Worm (Caenorhabditis elegans) whole organism, young adult: ENCODE results near the gene pqn-39.

Experiments used
- F57C9.4 ChIP-seq: sonication (generic microtip); optimal IDR thresholded peaks from 2 replicates; lab custom pipeline; 2017; ENCODE audit warnings: mild to moderate bottlenecking, missing genetic modification characterization, missing compliant biosample characterization
- dpl-1 ChIP-seq: fragments of 150-350 bp; optimal IDR thresholded peaks from 2 replicates; lab custom pipeline; 2014; ENCODE audit warnings: missing biosample characterization, missing genetic modification reagents, missing genetic modification characterization
- egl-44 ChIP-seq: fragments of 200-800 bp; sonication (Bioruptor generic); IDR thresholded peaks from 2 replicates; pipeline ENCODE4 v1.3.6; 2022; ENCODE audit warnings: missing genetic modification reagents, missing genetic modification characterization, missing compliant biosample characterization
- him-1 ChIP-seq: sonication (generic microtip); optimal IDR thresholded peaks from 2 replicates; lab custom pipeline; 2016; ENCODE audit warnings: missing genotype, missing genetic modification reagents, missing genetic modification characterization, missing compliant biosample characterization
- hmg-20 ChIP-seq: fragments of 200-800 bp; sonication (Bioruptor generic); IDR thresholded peaks from 2 replicates; pipeline ENCODE4 v1.3.6; 2022; ENCODE audit warnings: missing genetic modification reagents, missing genetic modification characterization, missing compliant biosample characterization
- let-607 ChIP-seq, 2 experiments: fragments of 200-800 bp in 1 of 2; sonication (Bioruptor generic) in 1 of 2; sonication (generic microtip) in 1 of 2; optimal IDR thresholded peaks; 2 replicates each; lab custom pipeline; 2016 to 2018; ENCODE audit warnings: mild to moderate bottlenecking in 2 of 2, missing compliant biosample characterization in 2 of 2, missing genetic modification characterization in 2 of 2, moderate library complexity in 2 of 2, missing genotype in 1 of 2
- lsy-27 ChIP-seq: sonication (generic microtip); optimal IDR thresholded peaks from 2 replicates; lab custom pipeline; 2017; ENCODE audit warnings: missing genetic modification characterization, mild to moderate bottlenecking, missing compliant biosample characterization, antibody characterized with exemption, missing genotype, borderline replicate concordance; ENCODE audit not compliant: insufficient read depth
- madf-8 ChIP-seq: fragments of 200-800 bp; sonication (Bioruptor generic); conservative IDR thresholded peaks from 2 replicates; pipeline ENCODE4 v1.3.6; 2022; ENCODE audit warnings: missing genetic modification reagents, missing genetic modification characterization, missing compliant biosample characterization
- pha-4 ChIP-seq: fragments of 150-350 bp; sonication (generic microtip); optimal IDR thresholded peaks from 2 replicates; lab custom pipeline; 2014; ENCODE audit warnings: missing biosample characterization, missing genetic modification reagents, missing genetic modification characterization
- ztf-22 ChIP-seq: fragments of 200-800 bp; sonication (Bioruptor generic); optimal IDR thresholded peaks from 2 replicates; lab custom pipeline; 2018; ENCODE audit warnings: mild to moderate bottlenecking, missing genetic modification characterization, moderate library complexity, missing compliant biosample characterization
- ztf-28 ChIP-seq: fragments of 200-800 bp; sonication (Bioruptor generic); IDR thresholded peaks from 2 replicates; pipeline ENCODE4 v1.3.6; 2022; ENCODE audit warnings: missing genetic modification reagents, missing genetic modification characterization, missing compliant biosample characterization

ce11 chrX:13944184-13944583 lies 24.3 kb downstream of the pqn-39 start:
- TF ChIP-seq ztf-22, result no peak
- TF ChIP-seq F57C9.4 (tag; lab: Kevin White, UChicago), result no peak
- TF ChIP-seq let-607 (tag; optimal IDR thresholded peaks at IDR 0.05; lab: Kevin White, UChicago), result no peak
- no peak for TF ChIP-seq ztf-28
- no peak for TF ChIP-seq madf-8 (GFP tag; lab: Robert Waterston, UW)
- TF ChIP-seq hmg-20 (GFP tag; lab: Robert Waterston, UW), result no peak
- no peak for TF ChIP-seq dpl-1 (GFP tag; lab: Kevin White, UChicago)
- no peak for TF ChIP-seq lsy-27 (tag; lab: Kevin White, UChicago)
- TF ChIP-seq egl-44 (GFP tag; lab: Robert Waterston, UW), result no peak
- no peak for TF ChIP-seq him-1 (tag; lab: Kevin White, UChicago)
- no peak for TF ChIP-seq pha-4 (tag; lab: Kevin White, UChicago)
